Fruit fly (Drosophila melanogaster) whole organism, prepupa: ENCODE measurements around the gene Rel.

Experiments
- CG10631 ChIP-seq: fragments of 200-800 bp; sonication (Bioruptor generic); optimal IDR thresholded peaks from 2 replicates; lab custom pipeline; 2016; ENCODE audit warnings: missing biosample characterization, missing genetic modification characterization
- CG11294 ChIP-seq: fragments of 200-800 bp; sonication (Bioruptor generic); IDR thresholded peaks from 2 replicates; pipeline ENCODE4 v1.3.6; 2022; ENCODE audit warnings: missing biosample characterization, missing genetic modification characterization
- CG11762 ChIP-seq: fragments of 200-800 bp; sonication (Bioruptor generic); optimal IDR thresholded peaks from 3 replicates; lab custom pipeline; 2016; ENCODE audit warnings: missing biosample characterization, missing genetic modification characterization; ENCODE audit not compliant: insufficient read depth
- CG11902 ChIP-seq: fragments of 200-800 bp; sonication (Bioruptor generic); optimal IDR thresholded peaks from 3 replicates; lab custom pipeline; 2016; ENCODE audit warnings: missing biosample characterization, missing genetic modification characterization
- CG15336 ChIP-seq: fragments of 200-800 bp; sonication (Bioruptor generic); IDR thresholded peaks from 2 replicates; pipeline ENCODE4 v1.3.6; 2022; ENCODE audit warnings: missing biosample characterization, missing genetic modification characterization
- CG1621 ChIP-seq: fragments of 200-800 bp; sonication (Bioruptor generic); optimal IDR thresholded peaks from 3 replicates; lab custom pipeline; 2018; ENCODE audit warnings: missing biosample characterization, mild to moderate bottlenecking, missing genetic modification characterization
- CG16779 ChIP-seq: fragments of 200-800 bp; sonication (Bioruptor generic); optimal IDR thresholded peaks from 3 replicates; lab custom pipeline; 2017; ENCODE audit warnings: missing biosample characterization, mild to moderate bottlenecking, missing genetic modification characterization
- CG3032 ChIP-seq: fragments of 200-800 bp; optimal IDR thresholded peaks from 2 replicates; lab custom pipeline; 2019; ENCODE audit warnings: missing biosample characterization, mild to moderate bottlenecking, missing genetic modification characterization, moderate library complexity
- CG31627 ChIP-seq: fragments of 200-800 bp; sonication (Bioruptor generic); optimal IDR thresholded peaks from 3 replicates; lab custom pipeline; 2016; ENCODE audit warnings: missing biosample characterization, missing genetic modification characterization
- CG32006 ChIP-seq: fragments of 200-800 bp; sonication (Bioruptor generic); optimal IDR thresholded peaks from 3 replicates; lab custom pipeline; 2017; ENCODE audit warnings: missing biosample characterization, mild to moderate bottlenecking, missing genetic modification characterization
- CG3919 ChIP-seq: fragments of 200-800 bp; sonication (Bioruptor generic); optimal IDR thresholded peaks from 3 replicates; lab custom pipeline; 2016; ENCODE audit warnings: missing biosample characterization, missing genetic modification characterization
- CG6163 ChIP-seq: fragments of 200-800 bp; sonication (Bioruptor generic); IDR thresholded peaks from 3 replicates; pipeline ENCODE4 v1.3.6; 2022; ENCODE audit warnings: missing biosample characterization, missing genetic modification characterization
- CG6276 ChIP-seq: fragments of 200-800 bp; sonication (Bioruptor generic); optimal IDR thresholded peaks from 2 replicates; lab custom pipeline; 2017; ENCODE audit warnings: missing biosample characterization, mild to moderate bottlenecking, missing genetic modification characterization
- CG6792 ChIP-seq: fragments of 200-800 bp; sonication (Bioruptor generic); optimal IDR thresholded peaks from 3 replicates; lab custom pipeline; 2016; ENCODE audit warnings: missing biosample characterization, missing genetic modification characterization
- CG6808 ChIP-seq: fragments of 200-800 bp; sonication (Bioruptor generic); optimal IDR thresholded peaks from 3 replicates; lab custom pipeline; 2017; ENCODE audit warnings: missing biosample characterization, missing genetic modification characterization, mild to moderate bottlenecking, moderate library complexity, missing genetic modification reagents
- CG6854 ChIP-seq: fragments of 200-800 bp; sonication (Bioruptor generic); optimal IDR thresholded peaks from 2 replicates; lab custom pipeline; 2017; ENCODE audit warnings: missing biosample characterization, mild to moderate bottlenecking, missing genetic modification characterization
- CG8119 ChIP-seq: fragments of 200-800 bp; sonication (Bioruptor generic); IDR thresholded peaks from 3 replicates; pipeline ENCODE4 v1.3.6; 2022; ENCODE audit warnings: missing biosample characterization, missing genetic modification characterization
- CG8319 ChIP-seq: fragments of 200-800 bp; sonication (Bioruptor generic); optimal IDR thresholded peaks from 3 replicates; lab custom pipeline; 2016; ENCODE audit warnings: missing biosample characterization, missing genetic modification characterization
- CG9139 ChIP-seq: fragments of 200-800 bp; sonication (Bioruptor generic); optimal IDR thresholded peaks from 3 replicates; lab custom pipeline; 2017; ENCODE audit warnings: missing biosample characterization, mild to moderate bottlenecking, missing genetic modification characterization
- Eip75B ChIP-seq: fragments of 200-800 bp; sonication (Bioruptor generic); optimal IDR thresholded peaks from 3 replicates; lab custom pipeline; 2016; ENCODE audit warnings: missing biosample characterization, missing genetic modification characterization
- Eip78C ChIP-seq: fragments of 200-800 bp; sonication (Bioruptor generic); peaks from one replicate; lab custom pipeline; 2016; ENCODE audit warnings: missing biosample characterization, missing genetic modification characterization
- Ets21C ChIP-seq: fragments of 200-800 bp; sonication (Bioruptor generic); optimal IDR thresholded peaks from 3 replicates; lab custom pipeline; 2016; ENCODE audit warnings: missing biosample characterization, missing genetic modification characterization
- Ets96B ChIP-seq: fragments of 200-800 bp; optimal IDR thresholded peaks from 2 replicates; lab custom pipeline; 2019; ENCODE audit warnings: missing biosample characterization, mild to moderate bottlenecking, missing genetic modification characterization, moderate library complexity
- Gug ChIP-seq: fragments of 200-800 bp; sonication (Bioruptor generic); IDR thresholded peaks from 2 replicates; pipeline ENCODE4 v1.3.6; 2022; ENCODE audit warnings: missing biosample characterization, missing genetic modification characterization
- Hr4 ChIP-seq: fragments of 200-800 bp; sonication (Bioruptor generic); optimal IDR thresholded peaks from 3 replicates; lab custom pipeline; 2016; ENCODE audit warnings: missing biosample characterization, missing genetic modification characterization
- Lpt ChIP-seq: fragments of 200-800 bp; sonication (Bioruptor generic); optimal IDR thresholded peaks from 3 replicates; lab custom pipeline; 2016; ENCODE audit warnings: missing biosample characterization, missing genetic modification characterization
- Met ChIP-seq: fragments of 200-800 bp; sonication (Bioruptor generic); optimal IDR thresholded peaks from 3 replicates; lab custom pipeline; 2016; ENCODE audit warnings: missing biosample characterization, missing genetic modification characterization
- OdsH ChIP-seq: fragments of 200-800 bp; sonication (Bioruptor generic); optimal IDR thresholded peaks from 3 replicates; lab custom pipeline; 2016; ENCODE audit warnings: missing biosample characterization, missing genetic modification characterization
- Smox ChIP-seq: fragments of 200-800 bp; sonication (Bioruptor generic); optimal IDR thresholded peaks from 3 replicates; lab custom pipeline; 2016; ENCODE audit warnings: missing biosample characterization, missing genetic modification characterization
- Sox14 ChIP-seq: fragments of 200-800 bp; sonication (Bioruptor generic); optimal IDR thresholded peaks from 3 replicates; lab custom pipeline; 2016; ENCODE audit warnings: missing biosample characterization, missing genetic modification characterization
- achi ChIP-seq: fragments of 200-800 bp; sonication (Bioruptor generic); optimal IDR thresholded peaks from 3 replicates; lab custom pipeline; 2016; ENCODE audit warnings: missing biosample characterization, missing genetic modification characterization
- cyc ChIP-seq: fragments of 200-800 bp; sonication (Bioruptor generic); optimal IDR thresholded peaks from 3 replicates; lab custom pipeline; 2016; ENCODE audit warnings: missing biosample characterization, missing genetic modification characterization
- dac ChIP-seq: fragments of 200-800 bp; sonication (Bioruptor generic); optimal IDR thresholded peaks from 2 replicates; lab custom pipeline; 2017; ENCODE audit warnings: missing biosample characterization, mild to moderate bottlenecking, missing genetic modification characterization
- eg ChIP-seq: fragments of 200-800 bp; sonication (Bioruptor generic); IDR thresholded peaks from 3 replicates; pipeline ENCODE4 v1.3.6; 2022; ENCODE audit warnings: missing biosample characterization, missing genetic modification characterization
- esn ChIP-seq: fragments of 200-800 bp; sonication (Bioruptor generic); optimal IDR thresholded peaks from 2 replicates; lab custom pipeline; 2016; ENCODE audit warnings: missing biosample characterization, mild to moderate bottlenecking, missing genetic modification characterization, moderate library complexity
- fd59A ChIP-seq: fragments of 200-800 bp; sonication (Bioruptor generic); optimal IDR thresholded peaks from 2 replicates; lab custom pipeline; 2017; ENCODE audit warnings: missing biosample characterization, mild to moderate bottlenecking, missing genetic modification characterization, missing genetic modification reagents
- fd85E ChIP-seq: fragments of 200-800 bp; sonication (Bioruptor generic); optimal IDR thresholded peaks from 3 replicates; lab custom pipeline; 2016; ENCODE audit warnings: missing biosample characterization, missing genetic modification characterization
- fkh ChIP-seq: fragments of 200-800 bp; sonication (Bioruptor generic); optimal IDR thresholded peaks from 3 replicates; lab custom pipeline; 2017; ENCODE audit warnings: missing biosample characterization, mild to moderate bottlenecking, missing genetic modification characterization, moderate library complexity
- net ChIP-seq: fragments of 200-800 bp; sonication (Bioruptor generic); optimal IDR thresholded peaks from 3 replicates; lab custom pipeline; 2016; ENCODE audit warnings: missing biosample characterization, missing genetic modification characterization
- pdm3 ChIP-seq: fragments of 200-800 bp; sonication (Bioruptor generic); optimal IDR thresholded peaks from 3 replicates; lab custom pipeline; 2016; ENCODE audit warnings: missing biosample characterization, missing genetic modification characterization
- salr ChIP-seq, 2 experiments: fragments of 200-800 bp; sonication (Bioruptor generic); optimal IDR thresholded peaks; 3 replicates each; lab custom pipeline; 2016 to 2018; ENCODE audit warnings: missing biosample characterization in 2 of 2, missing genetic modification characterization in 2 of 2, mild to moderate bottlenecking in 1 of 2
- spab ChIP-seq: fragments of 200-800 bp; sonication (Bioruptor generic); optimal IDR thresholded peaks from 2 replicates; lab custom pipeline; 2017; ENCODE audit warnings: missing biosample characterization, mild to moderate bottlenecking, missing genetic modification characterization, missing genetic modification reagents
- ss ChIP-seq, 2 experiments: fragments of 200-800 bp; sonication (Bioruptor generic); optimal IDR thresholded peaks; 2 replicates in 1 of 2; 3 replicates in 1 of 2; lab custom pipeline; 2017 to 2018; ENCODE audit warnings: mild to moderate bottlenecking in 2 of 2, missing biosample characterization in 2 of 2, missing genetic modification characterization in 2 of 2, moderate library complexity in 1 of 2
- svp ChIP-seq: fragments of 200-800 bp; sonication (Bioruptor generic); peaks from one replicate; lab custom pipeline; 2016; ENCODE audit warnings: missing biosample characterization, missing genetic modification characterization
- vri ChIP-seq: fragments of 200-800 bp; sonication (Bioruptor generic); optimal IDR thresholded peaks from 3 replicates; lab custom pipeline; 2016; ENCODE audit warnings: missing biosample characterization, mild to moderate bottlenecking, missing genetic modification characterization

Gene Rel

dm6 chr3R:9047561-9048465 is at the start of gene Rel (continued):
- TF ChIP-seq eg (GFP tag; lab: Robert Waterston, UW) (no peak), vri (peak; percentile 85), CG6854 (peak; percentile 90), Eip75B (GFP tag; lab: Kevin White, UChicago) (peak; percentile 6), CG3032 (peak; percentile 81), CG10631 (GFP tag; lab: Kevin White, UChicago) (peak; percentile 71), CG6276 (no peak), esn (GFP tag; lab: Kevin White, UChicago) (peak; percentile 56), cyc (GFP tag; lab: Kevin White, UChicago) (peak; percentile 30), fd85E (GFP tag; lab: Kevin White, UChicago) (no peak)

- no peak for TF ChIP-seq CG3919 (GFP tag; lab: Kevin White, UChicago)
- TF ChIP-seq CG15336 = no peak
- TF ChIP-seq CG8119 (GFP tag; lab: Robert Waterston, UW) = no peak
- TF ChIP-seq CG11294 = no peak
- no peak for TF ChIP-seq Eip75B (GFP tag; lab: Kevin White, UChicago)
- no peak for TF ChIP-seq CG11762 (GFP tag; lab: Kevin White, UChicago)
- TF ChIP-seq CG8319 (GFP tag; lab: Kevin White, UChicago) = no peak
- no peak for TF ChIP-seq Gug
- TF ChIP-seq CG31627 (GFP tag; lab: Kevin White, UChicago) = no peak
- TF ChIP-seq svp (GFP tag; lab: Kevin White, UChicago) = no peak
- no peak for TF ChIP-seq CG6792 (GFP tag; lab: Kevin White, UChicago)
- TF ChIP-seq Ets96B = no peak
- TF ChIP-seq dac = no peak
- no peak for TF ChIP-seq Hr4 (GFP tag; lab: Kevin White, UChicago)
Observed at dm6 chr3R:9090303-9090702, 42.5 kb upstream of the Rel start.

dm6 chr3R:9085306-9085705 is 37.5 kb upstream of the Rel start:
- TF ChIP-seq CG31627 (GFP tag; lab: Kevin White, UChicago) (peak; percentile 1), Sox14 (GFP tag; lab: Kevin White, UChicago) (no peak), CG8119 (GFP tag; lab: Robert Waterston, UW) (0 out of 3 replicates have a peak, but pooled peaks have one; percentile 19), Smox (GFP tag; lab: Kevin White, UChicago) (no peak), ss (GFP tag; optimal IDR thresholded peaks at IDR 0.05; lab: Kevin White, UChicago) (no peak), dac (no peak), CG6808 (GFP tag; lab: Kevin White, UChicago) (no peak), CG16779 (no peak), Hr4 (GFP tag; lab: Kevin White, UChicago) (peak; percentile 6), CG11902 (no peak), CG3919 (GFP tag; lab: Kevin White, UChicago) (peak; percentile 11), pdm3 (GFP tag; lab: Kevin White, UChicago) (no peak), spab (GFP tag; lab: Kevin White, UChicago) (no peak), CG9139 (GFP tag; lab: Kevin White, UChicago) (no peak), CG15336 (peak; percentile 35; the same call in 1 of the 2 replicates), CG6792 (GFP tag; lab: Kevin White, UChicago) (no peak), salr (GFP tag; optimal IDR thresholded peaks at IDR 0.05; lab: Kevin White, UChicago) (no peak), CG1621 (no peak), vri (no peak), Lpt (GFP tag; lab: Kevin White, UChicago) (no peak), CG11762 (GFP tag; lab: Kevin White, UChicago) (no peak), CG11294 (no peak), cyc (GFP tag; lab: Kevin White, UChicago) (peak; percentile 11), Ets96B (no peak), net (GFP tag; lab: Kevin White, UChicago) (no peak), achi (GFP tag; lab: Kevin White, UChicago) (no peak), CG6163 (0 out of 3 replicates have a peak, but pooled peaks have one; percentile 54), Eip75B (GFP tag; lab: Kevin White, UChicago) (no peak), Met (GFP tag; lab: Kevin White, UChicago) (no peak), fkh (no peak), Eip78C (GFP tag; lab: Kevin White, UChicago) (peak; percentile 42), Ets21C (GFP tag; lab: Kevin White, UChicago) (no peak), fd59A (GFP tag; lab: Kevin White, UChicago) (no peak), OdsH (GFP tag; lab: Kevin White, UChicago) (peak; percentile 7), CG32006 (peak; percentile 41)
